Fruit fly (Drosophila melanogaster) whole organism, embryonic: Measurements from ENCODE around the gene Polr1C.

Experiments used
- Bdp1 ChIP-seq: fragments of 200-800 bp; sonication (Bioruptor generic); optimal IDR thresholded peaks from 3 replicates; lab custom pipeline; 2016; ENCODE audit warnings: missing biosample characterization, missing genetic modification characterization
- CG10209 ChIP-seq: fragments of 200-800 bp; sonication (Bioruptor generic); optimal IDR thresholded peaks from 3 replicates; lab custom pipeline; 2017; ENCODE audit warnings: missing biosample characterization, mild to moderate bottlenecking, missing genetic modification characterization, missing genetic modification reagents
- CG10565 ChIP-seq: fragments of 200-800 bp; sonication (Bioruptor generic); optimal IDR thresholded peaks from 3 replicates; lab custom pipeline; 2016; ENCODE audit warnings: missing biosample characterization, mild to moderate bottlenecking, missing genetic modification characterization
- CG11456 ChIP-seq: fragments of 200-800 bp; sonication (Bioruptor generic); IDR thresholded peaks from 3 replicates; pipeline ENCODE4 v1.3.6; 2022; ENCODE audit warnings: missing biosample characterization, missing genetic modification characterization
- CG12155 ChIP-seq: fragments of 200-800 bp; sonication (Bioruptor generic); optimal IDR thresholded peaks from 3 replicates; lab custom pipeline; 2016; ENCODE audit warnings: missing biosample characterization, missing genetic modification characterization
- CG12219 ChIP-seq: fragments of 200-800 bp; sonication (Bioruptor generic); optimal IDR thresholded peaks from 3 replicates; lab custom pipeline; 2018; ENCODE audit warnings: missing biosample characterization, mild to moderate bottlenecking, missing genetic modification characterization
- CG13894 ChIP-seq: fragments of 200-800 bp; sonication (Bioruptor generic); optimal IDR thresholded peaks from 3 replicates; lab custom pipeline; 2018; ENCODE audit warnings: missing biosample characterization, mild to moderate bottlenecking, missing genetic modification characterization, moderate library complexity
- CG17829 ChIP-seq: fragments of 200-800 bp; optimal IDR thresholded peaks from 2 replicates; lab custom pipeline; 2019; ENCODE audit warnings: missing biosample characterization, mild to moderate bottlenecking, missing genetic modification characterization, moderate library complexity
- CG18011 ChIP-seq: fragments of 200-800 bp; sonication (Bioruptor generic); optimal IDR thresholded peaks from 2 replicates; lab custom pipeline; 2017; ENCODE audit warnings: missing biosample characterization, missing genetic modification characterization, mild to moderate bottlenecking, moderate library complexity, missing genotype
- CG2129 ChIP-seq: fragments of 200-800 bp; sonication (Bioruptor generic); IDR thresholded peaks from 2 replicates; pipeline ENCODE4 v1.3.6; 2022; ENCODE audit warnings: missing biosample characterization, missing genetic modification characterization; ENCODE audit not compliant: partially characterized antibody
- CG2889 ChIP-seq: fragments of 200-800 bp; sonication (Bioruptor generic); IDR thresholded peaks from 3 replicates; pipeline ENCODE4 v1.3.6; 2022; ENCODE audit warnings: missing biosample characterization, missing genetic modification characterization
- CG3281 ChIP-seq: fragments of 200-800 bp; sonication (Bioruptor generic); optimal IDR thresholded peaks from 3 replicates; lab custom pipeline; 2017; ENCODE audit warnings: missing biosample characterization, mild to moderate bottlenecking, missing genetic modification characterization
- CG4404 ChIP-seq: fragments of 200-800 bp; sonication (Bioruptor generic); IDR thresholded peaks from 2 replicates; pipeline ENCODE4 v1.3.6; 2022; ENCODE audit warnings: missing biosample characterization, missing genetic modification characterization
- CG4820 ChIP-seq: fragments of 200-800 bp; sonication (Bioruptor generic); optimal IDR thresholded peaks from 3 replicates; lab custom pipeline; 2016; ENCODE audit warnings: missing biosample characterization, missing genetic modification characterization
- CG6254 ChIP-seq: fragments of 200-800 bp; sonication (Bioruptor generic); optimal IDR thresholded peaks from 3 replicates; lab custom pipeline; 2017; ENCODE audit warnings: mild to moderate bottlenecking, missing biosample characterization, missing genetic modification reagents, missing genetic modification characterization
- CG7556 ChIP-seq: fragments of 200-800 bp; sonication (Bioruptor generic); optimal IDR thresholded peaks from 2 replicates; lab custom pipeline; 2017; ENCODE audit warnings: missing biosample characterization, mild to moderate bottlenecking, missing genetic modification characterization
- CG8359 ChIP-seq: fragments of 200-800 bp; sonication (Bioruptor generic); optimal IDR thresholded peaks from 2 replicates; lab custom pipeline; 2017; ENCODE audit warnings: missing biosample characterization, mild to moderate bottlenecking, missing genetic modification characterization, borderline replicate concordance
- CG9437 ChIP-seq: fragments of 200-800 bp; sonication (Bioruptor generic); optimal IDR thresholded peaks from 2 replicates; lab custom pipeline; 2018; ENCODE audit warnings: missing biosample characterization, mild to moderate bottlenecking, missing genetic modification characterization
- CG9609 ChIP-seq: fragments of 200-800 bp; sonication (Bioruptor generic); optimal IDR thresholded peaks from 3 replicates; lab custom pipeline; 2016; ENCODE audit warnings: missing biosample characterization, missing genetic modification characterization
- E2f1 ChIP-seq: fragments of 200-800 bp; sonication (Bioruptor generic); IDR thresholded peaks from 2 replicates; pipeline ENCODE4 v1.3.6; 2022; ENCODE audit warnings: missing biosample characterization, missing genetic modification characterization
- Ets97D ChIP-seq: fragments of 200-800 bp; sonication (Bioruptor generic); optimal IDR thresholded peaks from 3 replicates; lab custom pipeline; 2016; ENCODE audit warnings: missing biosample characterization, missing genetic modification characterization
- GATAe ChIP-seq: fragments of 200-800 bp; sonication (Bioruptor generic); conservative IDR thresholded peaks from 2 replicates; pipeline ENCODE4 v1.3.6; 2022; ENCODE audit warnings: missing biosample characterization, missing genetic modification characterization
- H2.0 ChIP-seq: fragments of 200-800 bp; sonication (Bioruptor generic); IDR thresholded peaks from 2 replicates; pipeline ENCODE4 v1.3.6; 2022; ENCODE audit warnings: missing biosample characterization, missing genetic modification characterization
- HLH4C ChIP-seq: fragments of 200-800 bp; sonication (Bioruptor generic); IDR thresholded peaks from 3 replicates; pipeline ENCODE4 v1.3.6; 2022; ENCODE audit warnings: missing biosample characterization, missing genetic modification characterization; ENCODE audit not compliant: partially characterized antibody
- NC2β ChIP-seq: fragments of 200-800 bp; sonication (Bioruptor generic); optimal IDR thresholded peaks from 2 replicates; lab custom pipeline; 2016; ENCODE audit warnings: missing biosample characterization, missing genetic modification characterization
- Sox102F ChIP-seq: fragments of 200-800 bp; sonication (Bioruptor generic); optimal IDR thresholded peaks from 2 replicates; lab custom pipeline; 2018; ENCODE audit warnings: missing biosample characterization, mild to moderate bottlenecking, missing genetic modification characterization, moderate library complexity
- Tbp ChIP-seq: fragments of >200 bp; optimal IDR thresholded peaks from 2 replicates; lab custom pipeline; 2018; ENCODE audit warnings: missing biosample characterization, missing genetic modification characterization
- YL-1 ChIP-seq: fragments of 200-800 bp; sonication (Bioruptor generic); optimal IDR thresholded peaks from 3 replicates; lab custom pipeline; 2017; ENCODE audit warnings: missing biosample characterization, mild to moderate bottlenecking, missing genetic modification characterization
- ase ChIP-seq: fragments of 200-800 bp; sonication (Bioruptor generic); IDR thresholded peaks from 3 replicates; pipeline ENCODE4 v1.3.6; 2022; ENCODE audit warnings: missing biosample characterization, missing genetic modification characterization
- chn ChIP-seq: fragments of 200-800 bp; sonication (Bioruptor generic); optimal IDR thresholded peaks from 2 replicates; lab custom pipeline; 2016; ENCODE audit warnings: missing biosample characterization, missing genetic modification characterization
- crc ChIP-seq: fragments of 200-800 bp; sonication (Bioruptor generic); optimal IDR thresholded peaks from 2 replicates; lab custom pipeline; 2016; ENCODE audit warnings: missing biosample characterization, missing genetic modification characterization
- cwo ChIP-seq: fragments of 200-800 bp; sonication (Bioruptor generic); optimal IDR thresholded peaks from 3 replicates; lab custom pipeline; 2017; ENCODE audit warnings: missing biosample characterization, missing genetic modification characterization, mild to moderate bottlenecking, moderate library complexity, missing genetic modification reagents
- ind ChIP-seq: fragments of 200-800 bp; sonication (Bioruptor generic); optimal IDR thresholded peaks from 3 replicates; lab custom pipeline; 2016; ENCODE audit warnings: missing biosample characterization, missing genetic modification characterization
- lbe ChIP-seq: fragments of 200-800 bp; sonication (Bioruptor generic); optimal IDR thresholded peaks from 2 replicates; lab custom pipeline; 2016; ENCODE audit warnings: missing biosample characterization, mild to moderate bottlenecking, missing genetic modification characterization
- lmd ChIP-seq: fragments of 200-800 bp; sonication (Bioruptor generic); IDR thresholded peaks from 2 replicates; pipeline ENCODE4 v1.3.6; 2022; ENCODE audit warnings: missing biosample characterization, missing genetic modification characterization
- lola ChIP-seq, 3 experiments: fragments of >200 bp in 2 of 3; fragments of 200-800 bp in 1 of 3; sonication (Bioruptor generic) in 1 of 3; optimal IDR thresholded peaks; 2 replicates each; lab custom pipeline; 2017 to 2019; ENCODE audit warnings: missing biosample characterization in 3 of 3, missing genetic modification characterization in 3 of 3, mild to moderate bottlenecking in 1 of 3, moderate library complexity in 1 of 3
- luna ChIP-seq: fragments of 200-800 bp; sonication (Bioruptor generic); optimal IDR thresholded peaks from 2 replicates; lab custom pipeline; 2016; ENCODE audit warnings: missing biosample characterization, missing genetic modification characterization
- nau ChIP-seq: fragments of 200-800 bp; sonication (Bioruptor generic); optimal IDR thresholded peaks from 3 replicates; lab custom pipeline; 2017; ENCODE audit warnings: missing biosample characterization, mild to moderate bottlenecking, missing genetic modification characterization, missing genetic modification reagents
- org-1 ChIP-seq: fragments of 200-800 bp; sonication (Bioruptor generic); optimal IDR thresholded peaks from 2 replicates; lab custom pipeline; 2017; ENCODE audit warnings: missing biosample characterization, missing genetic modification characterization
- pros ChIP-seq: fragments of 200-800 bp; sonication (Bioruptor generic); optimal IDR thresholded peaks from 3 replicates; lab custom pipeline; 2019; ENCODE audit warnings: missing biosample characterization, mild to moderate bottlenecking, missing genetic modification characterization, moderate library complexity
- scrt ChIP-seq: fragments of 200-800 bp; sonication (Bioruptor generic); optimal IDR thresholded peaks from 2 replicates; lab custom pipeline; 2018; ENCODE audit warnings: missing biosample characterization, mild to moderate bottlenecking, missing genetic modification characterization, moderate library complexity
- slp2 ChIP-seq: fragments of 200-800 bp; sonication (Bioruptor generic); optimal IDR thresholded peaks from 2 replicates; lab custom pipeline; 2016; ENCODE audit warnings: missing biosample characterization, missing genetic modification characterization
- stc ChIP-seq: fragments of 200-800 bp; sonication (Bioruptor generic); IDR thresholded peaks from 2 replicates; pipeline ENCODE4 v1.3.6; 2022; ENCODE audit warnings: missing biosample characterization, missing genetic modification characterization
- tap ChIP-seq: fragments of 200-800 bp; optimal IDR thresholded peaks from 3 replicates; lab custom pipeline; 2019; ENCODE audit warnings: missing biosample characterization, mild to moderate bottlenecking, missing genetic modification characterization, moderate library complexity
- tna ChIP-seq: fragments of 200-800 bp; sonication (Bioruptor generic); IDR thresholded peaks from 2 replicates; pipeline ENCODE4 v1.3.6; 2022; ENCODE audit warnings: missing biosample characterization, missing genetic modification characterization; ENCODE audit not compliant: partially characterized antibody
- twi ChIP-seq: fragments of 200-800 bp; optimal IDR thresholded peaks from 2 replicates; lab custom pipeline; 2019; ENCODE audit warnings: missing biosample characterization, mild to moderate bottlenecking, missing genetic modification characterization, moderate library complexity
- tx ChIP-seq: fragments of 200-800 bp; sonication (Bioruptor generic); optimal IDR thresholded peaks from 2 replicates; lab custom pipeline; 2016; ENCODE audit warnings: missing biosample characterization, missing genetic modification characterization
- vfl ChIP-seq: fragments of 200-800 bp; sonication (Bioruptor generic); optimal IDR thresholded peaks from 2 replicates; lab custom pipeline; 2016; ENCODE audit warnings: missing biosample characterization, missing genetic modification characterization
- wor ChIP-seq: fragments of 200-800 bp; sonication (Bioruptor generic); IDR thresholded peaks from 2 replicates; pipeline ENCODE4 v1.3.6; 2022; ENCODE audit warnings: missing biosample characterization, missing genetic modification characterization

Gene Polr1C

DNA sequence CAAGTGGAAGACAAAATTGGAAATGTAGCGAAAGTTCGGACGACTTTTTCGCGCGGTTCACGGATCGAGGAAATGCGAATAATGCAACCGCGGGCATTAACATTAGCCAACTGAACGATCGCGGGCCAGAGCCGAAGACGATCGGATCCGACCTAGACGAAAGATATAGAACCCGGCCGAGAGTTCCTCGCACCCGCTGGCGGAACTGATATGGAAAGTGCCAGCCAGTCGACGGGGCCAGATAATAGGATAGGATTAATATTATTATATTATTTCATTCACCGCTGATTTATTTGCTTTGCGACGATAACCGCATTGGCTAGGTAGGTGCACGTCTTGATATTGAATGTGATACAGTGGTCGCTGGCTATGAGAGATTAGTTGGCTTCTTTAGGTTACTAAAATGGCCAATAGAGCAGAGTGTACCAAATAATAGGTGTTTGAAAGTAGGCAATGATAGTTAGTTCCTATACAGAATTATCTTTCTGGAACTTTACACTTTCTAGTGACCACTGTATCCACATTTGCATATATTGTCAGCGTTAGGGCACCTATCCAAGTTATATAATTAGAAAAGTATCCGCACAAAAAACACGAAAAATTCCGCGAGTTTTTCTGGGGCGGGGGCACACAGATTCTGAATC lies 30.7 kb downstream of the Polr1C start:
- TF ChIP-seq Sox102F (peak; percentile 76), CG12219 (peak; percentile 58), tna (no peak), CG4820 (GFP tag; lab: Kevin White, UChicago) (peak; percentile 62), wor (GFP tag; lab: Robert Waterston, UW) (peak; percentile 19; the same call in 1 of the 2 replicates), vfl (GFP tag; lab: Kevin White, UChicago) (peak; percentile 19), tx (GFP tag; lab: Kevin White, UChicago) (peak; percentile 22), CG7556 (peak; percentile 27), CG2129 (GFP tag; lab: Robert Waterston, UW) (no peak), CG4404 (GFP tag; lab: Robert Waterston, UW) (peak; percentile 78), CG13894 (peak; percentile 33), chn (GFP tag; lab: Kevin White, UChicago) (peak; percentile 49), CG8359 (GFP tag; lab: Kevin White, UChicago) (peak; percentile 29), NC2β (GFP tag; lab: Kevin White, UChicago) (no peak), lbe (GFP tag; lab: Kevin White, UChicago) (no peak), CG3281 (GFP tag; lab: Kevin White, UChicago) (peak; percentile 72), CG10565 (GFP tag; lab: Kevin White, UChicago) (no peak), CG12155 (GFP tag; lab: Kevin White, UChicago) (peak; percentile 70), crc (GFP tag; lab: Kevin White, UChicago) (peak; percentile 32), Tbp (GFP tag; lab: Kevin White, UChicago) (no peak), slp2 (GFP tag; lab: Kevin White, UChicago) (peak; percentile 56), CG10209 (GFP tag; lab: Kevin White, UChicago) (peak; percentile 72), ind (GFP tag; lab: Kevin White, UChicago) (peak; percentile 83), CG17829 (peak; percentile 30), pros (GFP tag; lab: Kevin White, UChicago) (no peak), tap (tag; lab: Kevin White, UChicago) (peak; percentile 69), HLH4C (GFP tag; lab: Robert Waterston, UW) (no peak), scrt (peak; percentile 52), lola (GFP tag; optimal IDR thresholded peaks at IDR 0.05; lab: Kevin White, UChicago) (peak in 1 of 3 experiments; percentile 47), lmd (GFP tag; lab: Robert Waterston, UW) (peak; percentile 82), twi (no peak), cwo (GFP tag; lab: Kevin White, UChicago) (peak; percentile 41), ase (peak; percentile 67), Ets97D (no peak), nau (no peak), CG2889 (GFP tag; lab: Robert Waterston, UW) (peak; percentile 77; the same call in 2 of the 3 replicates), Bdp1 (peak; percentile 47), org-1 (peak; percentile 14), stc (GFP tag; lab: Robert Waterston, UW) (peak; percentile 64), CG9437 (GFP tag; lab: Kevin White, UChicago) (no peak), luna (peak; percentile 46), E2f1 (GFP tag; lab: Robert Waterston, UW) (peak; percentile 60), CG6254 (GFP tag; lab: Kevin White, UChicago) (peak; percentile 34), CG9609 (GFP tag; lab: Kevin White, UChicago) (peak; percentile 28), H2.0 (peak; percentile 63), YL-1 (GFP tag; lab: Kevin White, UChicago) (no peak), CG11456 (GFP tag; lab: Robert Waterston, UW) (peak; percentile 71), GATAe (GFP tag; lab: Robert Waterston, UW) (0 out of 2 replicates have a peak, but pooled peaks have one; percentile 34), CG18011 (GFP tag; lab: Kevin White, UChicago) (no peak)
